Worm (Caenorhabditis elegans) whole organism, young adult: ENCODE data around the gene dve-1.

ENCODE experiments used
- F10E7.11 ChIP-seq: sonication (generic microtip); optimal IDR thresholded peaks from 2 replicates; lab custom pipeline; 2017; ENCODE audit warnings: mild to moderate bottlenecking, missing genetic modification characterization, moderate library complexity, missing compliant biosample characterization
- F23B12.7 ChIP-seq: sonication (generic microtip); optimal IDR thresholded peaks from 2 replicates; lab custom pipeline; 2017; ENCODE audit warnings: missing genetic modification characterization, mild to moderate bottlenecking, missing compliant biosample characterization, antibody characterized with exemption, moderate library complexity; ENCODE audit not compliant: insufficient read depth
- F33H1.4 ChIP-seq: fragments of 200-800 bp; sonication (Bioruptor generic); IDR thresholded peaks from 2 replicates; pipeline ENCODE4 v1.3.6; 2022; ENCODE audit warnings: missing genetic modification reagents, missing genetic modification characterization, missing compliant biosample characterization
- F49E8.2 ChIP-seq: sonication (generic microtip); optimal IDR thresholded peaks from 3 replicates; lab custom pipeline; 2017; ENCODE audit warnings: missing genetic modification characterization, mild to moderate bottlenecking, missing compliant biosample characterization, antibody characterized with exemption, moderate library complexity; ENCODE audit not compliant: insufficient read depth
- K12H6.12 ChIP-seq: fragments of 200-800 bp; sonication (Bioruptor generic); optimal IDR thresholded peaks from 2 replicates; lab custom pipeline; 2018; ENCODE audit warnings: mild to moderate bottlenecking, missing genetic modification characterization, missing compliant biosample characterization
- T07F8.4 ChIP-seq: sonication (generic microtip); optimal IDR thresholded peaks from 2 replicates; lab custom pipeline; 2016; ENCODE audit warnings: mild to moderate bottlenecking, missing genetic modification characterization, moderate library complexity, missing compliant biosample characterization
- Y53G8AR.9 ChIP-seq: fragments of 200-800 bp; sonication (Bioruptor generic); conservative IDR thresholded peaks from 2 replicates; pipeline ENCODE4 v1.3.6; 2022; ENCODE audit warnings: missing genetic modification reagents, missing genetic modification characterization, missing compliant biosample characterization
- ZK185.1 ChIP-seq: sonication (generic microtip); optimal IDR thresholded peaks from 2 replicates; lab custom pipeline; 2016; ENCODE audit warnings: mild to moderate bottlenecking, missing genetic modification characterization, missing compliant biosample characterization; ENCODE audit not compliant: poor library complexity, severe bottlenecking
- aptf-2 ChIP-seq: fragments of 200-800 bp; sonication (Bioruptor generic); conservative IDR thresholded peaks from 2 replicates; pipeline ENCODE4 v1.3.6; 2022; ENCODE audit warnings: missing genetic modification reagents, missing genetic modification characterization, missing compliant biosample characterization
- aptf-3 ChIP-seq: fragments of 200-800 bp; sonication (Bioruptor generic); IDR thresholded peaks from 2 replicates; pipeline ENCODE4 v1.3.6; 2022; ENCODE audit warnings: missing genetic modification characterization, missing compliant biosample characterization
- atf-7 ChIP-seq: sonication (generic microtip); optimal IDR thresholded peaks from 2 replicates; lab custom pipeline; 2017; ENCODE audit warnings: mild to moderate bottlenecking, missing genetic modification characterization, missing compliant biosample characterization
- ccch-3 ChIP-seq: fragments of 200-800 bp; sonication (Bioruptor generic); optimal IDR thresholded peaks from 2 replicates; lab custom pipeline; 2018; ENCODE audit warnings: mild to moderate bottlenecking, missing genetic modification characterization, missing compliant biosample characterization
- cebp-2 ChIP-seq: fragments of 200-800 bp; sonication (Bioruptor generic); IDR thresholded peaks from 2 replicates; pipeline ENCODE4 v1.3.6; 2022; ENCODE audit warnings: missing genetic modification characterization, missing compliant biosample characterization
- ceh-27 ChIP-seq: fragments of 200-800 bp; sonication (Bioruptor generic); optimal IDR thresholded peaks from 2 replicates; lab custom pipeline; 2018; ENCODE audit warnings: mild to moderate bottlenecking, missing genetic modification characterization, moderate library complexity, missing compliant biosample characterization
- dox-1 ChIP-seq: fragments of 200-800 bp; sonication (Bioruptor generic); IDR thresholded peaks from 2 replicates; pipeline ENCODE4 v1.3.6; 2022; ENCODE audit warnings: missing genetic modification reagents, missing genetic modification characterization, missing compliant biosample characterization
- dpl-1 ChIP-seq: fragments of 150-350 bp; optimal IDR thresholded peaks from 2 replicates; lab custom pipeline; 2014; ENCODE audit warnings: missing biosample characterization, missing genetic modification reagents, missing genetic modification characterization
- egl-44 ChIP-seq: fragments of 200-800 bp; sonication (Bioruptor generic); IDR thresholded peaks from 2 replicates; pipeline ENCODE4 v1.3.6; 2022; ENCODE audit warnings: missing genetic modification reagents, missing genetic modification characterization, missing compliant biosample characterization
- him-1 ChIP-seq: sonication (generic microtip); optimal IDR thresholded peaks from 2 replicates; lab custom pipeline; 2016; ENCODE audit warnings: missing genotype, missing genetic modification reagents, missing genetic modification characterization, missing compliant biosample characterization
- hlh-26 ChIP-seq: fragments of 200-800 bp; sonication (Bioruptor generic); conservative IDR thresholded peaks from 2 replicates; pipeline ENCODE4 v1.3.6; 2022; ENCODE audit warnings: missing genetic modification reagents, missing genetic modification characterization, missing compliant biosample characterization
- hmg-1.2 ChIP-seq: fragments of 200-800 bp; sonication (Bioruptor generic); IDR thresholded peaks from 2 replicates; pipeline ENCODE4 v1.3.6; 2022; ENCODE audit warnings: missing genetic modification reagents, missing genetic modification characterization, missing compliant biosample characterization
- hmg-20 ChIP-seq: fragments of 200-800 bp; sonication (Bioruptor generic); IDR thresholded peaks from 2 replicates; pipeline ENCODE4 v1.3.6; 2022; ENCODE audit warnings: missing genetic modification reagents, missing genetic modification characterization, missing compliant biosample characterization
- let-607 ChIP-seq, 2 experiments: fragments of 200-800 bp in 1 of 2; sonication (Bioruptor generic) in 1 of 2; sonication (generic microtip) in 1 of 2; optimal IDR thresholded peaks; 2 replicates each; lab custom pipeline; 2016 to 2018; ENCODE audit warnings: mild to moderate bottlenecking in 2 of 2, missing compliant biosample characterization in 2 of 2, missing genetic modification characterization in 2 of 2, moderate library complexity in 2 of 2, missing genotype in 1 of 2
- lin-35 ChIP-seq, 3 experiments: fragments of 150-350 bp in 2 of 3; sonication (generic microtip) in 1 of 3; optimal IDR thresholded peaks; 2 replicates each; lab custom pipeline; 2014 to 2018; ENCODE audit warnings: missing biosample characterization in 3 of 3, missing genetic modification characterization in 3 of 3, missing genetic modification reagents in 3 of 3
- lin-40 ChIP-seq: sonication (generic microtip); optimal IDR thresholded peaks from 2 replicates; lab custom pipeline; 2016; ENCODE audit warnings: missing genetic modification characterization, mild to moderate bottlenecking, missing compliant biosample characterization, missing genotype, missing genetic modification reagents
- lin-54 ChIP-seq: fragments of 200-800 bp; sonication (Bioruptor generic); optimal IDR thresholded peaks from 2 replicates; lab custom pipeline; 2018; ENCODE audit warnings: mild to moderate bottlenecking, missing genetic modification characterization, missing compliant biosample characterization
- mcd-1 ChIP-seq: fragments of 200-800 bp; sonication (Bioruptor generic); IDR thresholded peaks from 2 replicates; pipeline ENCODE4 v1.3.6; 2022; ENCODE audit warnings: missing genetic modification reagents, missing genetic modification characterization, missing compliant biosample characterization
- nfyb-1 ChIP-seq: fragments of 200-800 bp; sonication (Bioruptor generic); IDR thresholded peaks from 2 replicates; pipeline ENCODE4 v1.3.6; 2022; ENCODE audit warnings: missing genetic modification reagents, missing genetic modification characterization, missing compliant biosample characterization
- nhr-179 ChIP-seq: sonication (generic microtip); optimal IDR thresholded peaks from 2 replicates; lab custom pipeline; 2016; ENCODE audit warnings: mild to moderate bottlenecking, missing genetic modification characterization, missing compliant biosample characterization
- nhr-80 ChIP-seq: sonication (generic microtip); optimal IDR thresholded peaks from 2 replicates; lab custom pipeline; 2016; ENCODE audit warnings: missing genetic modification characterization, missing compliant biosample characterization
- rcor-1 ChIP-seq: fragments of 200-800 bp; sonication (Bioruptor generic); IDR thresholded peaks from 2 replicates; pipeline ENCODE4 v1.3.6; 2022; ENCODE audit warnings: missing genetic modification reagents, missing genetic modification characterization, missing compliant biosample characterization
- rpc-1 ChIP-seq, 2 experiments: fragments of 150-350 bp in 1 of 2; sonication (generic microtip) in 1 of 2; optimal IDR thresholded peaks; 2 replicates each; lab custom pipeline; 2014 to 2018; ENCODE audit warnings: missing biosample characterization in 1 of 2, missing genetic modification characterization in 1 of 2, missing genetic modification reagents in 1 of 2, missing genotype in 1 of 2
- sdz-38 ChIP-seq: sonication (generic microtip); optimal IDR thresholded peaks from 2 replicates; lab custom pipeline; 2016; ENCODE audit warnings: missing genotype, missing genetic modification characterization, missing compliant biosample characterization
- snpc-4 ChIP-seq, 5 experiments: fragments of 150-350 bp in 1 of 5; sonication (generic microtip) in 4 of 5; optimal IDR thresholded peaks; 2 replicates each; lab custom pipeline; 2014 to 2018; ENCODE audit warnings: missing genetic modification characterization in 5 of 5, missing biosample characterization in 3 of 5, antibody characterized with exemption in 2 of 5, mild to moderate bottlenecking in 2 of 5, missing compliant biosample characterization in 2 of 5, missing genotype in 2 of 5, moderate library complexity in 2 of 5, missing genetic modification reagents in 1 of 5
- zfh-2 ChIP-seq: fragments of 200-800 bp; sonication (Bioruptor generic); conservative IDR thresholded peaks from 2 replicates; pipeline ENCODE4 v1.3.6; 2022; ENCODE audit warnings: missing genetic modification reagents, missing genetic modification characterization, missing compliant biosample characterization
- ztf-18 ChIP-seq: sonication (generic microtip); optimal IDR thresholded peaks from 2 replicates; lab custom pipeline; 2016; ENCODE audit warnings: missing genotype, mild to moderate bottlenecking, missing genetic modification characterization, missing compliant biosample characterization
- ztf-22 ChIP-seq: fragments of 200-800 bp; sonication (Bioruptor generic); optimal IDR thresholded peaks from 2 replicates; lab custom pipeline; 2018; ENCODE audit warnings: mild to moderate bottlenecking, missing genetic modification characterization, moderate library complexity, missing compliant biosample characterization
- ztf-3 ChIP-seq: fragments of 200-800 bp; sonication (Bioruptor generic); optimal IDR thresholded peaks from 2 replicates; lab custom pipeline; 2018; ENCODE audit warnings: mild to moderate bottlenecking, missing genetic modification characterization, missing compliant biosample characterization

Gene dve-1

DNA sequence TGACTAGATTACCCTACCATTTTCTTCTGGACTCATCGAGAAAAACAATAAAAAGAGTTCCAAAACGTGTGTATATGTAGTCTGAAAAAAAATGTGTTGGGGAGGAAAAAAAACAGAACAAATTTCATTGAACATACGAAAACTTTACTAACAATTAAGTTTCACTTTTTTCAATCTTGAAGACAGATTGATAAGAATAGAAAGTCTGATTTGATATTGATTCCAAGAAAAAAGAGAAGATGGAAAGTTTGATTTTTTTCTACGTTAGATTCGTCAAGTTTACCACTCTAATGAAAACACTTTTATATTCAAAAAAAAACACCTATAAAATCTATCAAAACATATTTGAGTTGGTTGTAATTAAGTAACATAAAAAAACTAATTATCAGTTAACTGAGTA, 43.1 kb downstream of the dve-1 start, which contains the start of gene R04A9.9:
TSS of gene R04A9.9 (minus strand) at position 101 of the 400 bp plus-strand sequence.
- TF ChIP-seq cebp-2 (GFP tag; lab: Robert Waterston, UW) (no peak), him-1 (no peak), F10E7.11 (tag; lab: Kevin White, UChicago) (no peak), dpl-1 (GFP tag; lab: Kevin White, UChicago) (no peak), F49E8.2 (no peak), ztf-22 (GFP tag; lab: Kevin White, UChicago) (no peak)
- TF ChIP-seq, all 124 proteins: peak for 0

ce11 chrX:389566-389965, 44.0 kb downstream of the dve-1 start:
- TF ChIP-seq egl-44: no peak
- no peak for TF ChIP-seq zfh-2 (GFP tag; lab: Robert Waterston, UW)
- no peak for TF ChIP-seq nhr-179 (tag; lab: Kevin White, UChicago)
- no peak for TF ChIP-seq Y53G8AR.9 (GFP tag; lab: Robert Waterston, UW)
- TF ChIP-seq hmg-20 (GFP tag; lab: Robert Waterston, UW): no peak
- no peak for TF ChIP-seq T07F8.4 (tag; lab: Kevin White, UChicago)
- no peak for TF ChIP-seq rpc-1 (optimal IDR thresholded peaks at IDR 0.05; lab: Kevin White, UChicago)
- TF ChIP-seq rpc-1 (tag; optimal IDR thresholded peaks at IDR 0.05; lab: Kevin White, UChicago): no peak
- no peak for TF ChIP-seq atf-7 (tag; lab: Kevin White, UChicago)
- TF ChIP-seq ztf-3 (GFP tag; lab: Kevin White, UChicago): no peak
- TF ChIP-seq ztf-18: no peak
- TF ChIP-seq nfyb-1 (GFP tag; lab: Robert Waterston, UW): no peak
- no peak for TF ChIP-seq lin-54 (GFP tag; lab: Kevin White, UChicago)
- TF ChIP-seq sdz-38 (tag; lab: Kevin White, UChicago): no peak
- TF ChIP-seq F33H1.4: no peak
- no peak for TF ChIP-seq ccch-3
- TF ChIP-seq ztf-22 (GFP tag; lab: Kevin White, UChicago): no peak
- TF ChIP-seq aptf-2 (GFP tag; lab: Robert Waterston, UW): no peak

DNA sequence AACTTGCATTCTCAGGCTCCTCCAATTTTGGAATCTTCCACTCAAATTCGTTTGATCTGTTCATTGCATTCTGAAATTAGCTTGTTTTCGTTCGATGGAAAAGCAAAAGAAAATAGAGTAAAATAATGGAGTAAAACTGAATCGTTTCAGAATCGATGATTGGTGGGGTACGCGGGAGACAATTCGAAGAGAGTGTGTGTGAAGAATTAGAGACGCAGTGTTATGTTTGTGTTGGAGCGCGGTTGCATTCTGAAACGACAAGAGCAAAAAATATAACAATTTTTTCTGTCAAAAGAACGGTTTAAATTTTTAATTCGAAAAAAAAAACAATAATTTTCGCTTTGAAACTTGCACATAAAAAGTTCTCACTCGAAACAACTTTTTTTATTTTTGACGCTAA, 44.9 kb downstream of the dve-1 start, which contains the start of gene ceh-93:
TSS of gene ceh-93 (minus strand) at position 70 of the 400 bp plus-strand sequence.
- TF ChIP-seq mcd-1 (GFP tag; lab: Robert Waterston, UW) (peak; percentile 50), aptf-3 (GFP tag; lab: Robert Waterston, UW) (no peak), hlh-26 (GFP tag; lab: Robert Waterston, UW) (no peak), snpc-4 (GFP tag; optimal IDR thresholded peaks at IDR 0.05; lab: Kevin White, UChicago) (no peak), snpc-4 (tag; optimal IDR thresholded peaks at IDR 0.05; lab: Kevin White, UChicago) (no peak), hmg-1.2 (GFP tag; lab: Robert Waterston, UW) (no peak; the same call in 1 of the 2 replicates), ceh-27 (no peak)

DNA sequence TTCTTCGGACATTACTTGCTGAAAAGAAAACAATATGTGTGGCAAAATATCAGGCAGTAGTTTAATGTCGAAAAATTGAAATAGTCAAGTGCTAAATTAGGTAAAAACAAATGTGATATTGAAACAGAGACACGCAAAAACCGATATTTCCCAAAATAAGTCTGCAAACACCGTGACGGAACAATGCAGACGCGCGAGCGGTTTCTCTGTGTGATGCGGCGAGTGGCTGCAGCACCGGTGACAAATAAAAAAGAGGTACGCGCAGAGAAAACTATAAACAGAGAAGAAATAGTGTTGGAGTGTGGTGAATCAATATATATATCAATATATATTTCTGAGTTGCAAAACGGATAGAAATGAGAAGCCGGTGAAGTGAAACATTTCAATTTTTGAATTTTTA, 50.9 kb downstream of the dve-1 start, which contains the start of gene ife-2:
TSS of gene ife-2 (minus strand) at position 18 of the 400 bp plus-strand sequence.
- TF ChIP-seq snpc-4 (GFP tag; optimal IDR thresholded peaks at IDR 0.05; lab: Kevin White, UChicago) (no peak), snpc-4 (tag; optimal IDR thresholded peaks at IDR 0.05; lab: Kevin White, UChicago) (peak in 2 of 4 experiments; percentile 20 to 55), nhr-80 (peak; percentile 43), hmg-1.2 (GFP tag; lab: Robert Waterston, UW) (0 out of 2 replicates have a peak, but pooled peaks have one; percentile 15), K12H6.12 (tag; lab: Kevin White, UChicago) (peak; percentile 14), let-607 (tag; optimal IDR thresholded peaks at IDR 0.05; lab: Kevin White, UChicago) (peak; percentile 53 to 74), F23B12.7 (tag; lab: Kevin White, UChicago) (peak; percentile 11), lin-35 (GFP tag; optimal IDR thresholded peaks at IDR 0.05; lab: Kevin White, UChicago) (peak in 1 of 3 experiments; percentile 48), F33H1.4 (no peak), ztf-3 (GFP tag; lab: Kevin White, UChicago) (no peak), rcor-1 (peak; percentile 37; the same call in 1 of the 2 replicates), lin-40 (peak; percentile 72), nfyb-1 (GFP tag; lab: Robert Waterston, UW) (0 out of 2 replicates have a peak, but pooled peaks have one; percentile 61), ZK185.1 (peak; percentile 75), dox-1 (GFP tag; lab: Robert Waterston, UW) (peak; percentile 50; the same call in 1 of the 2 replicates), mcd-1 (GFP tag; lab: Robert Waterston, UW) (peak; percentile 47; the same call in 1 of the 2 replicates), ccch-3 (no peak), F10E7.11 (tag; lab: Kevin White, UChicago) (no peak)
